In genomic region chrII:8796391-8796790, ce11 we compare ENCODE assay signal across 1 worm cellular context.
A peak's percentile ranks its signal among the peaks of the same experiment; 100 is the strongest.
TF ChIP-seq lines count a peak whose summit lies in the region.

No protein-coding gene starts in this region.

TF ChIP-seq in whole organism, L1 larva, 84 proteins besides CTCF, POLR2A, EP300 and RAD21 (continued from another document):
- TF ChIP-seq xbp-1 (tag; optimal IDR thresholded peaks at IDR 0.05; lab: Kevin White, UChicago) (peak; percentile 61), zag-1 (tag; optimal IDR thresholded peaks at IDR 0.05; lab: Kevin White, UChicago) (no peak), egl-13 (tag; optimal IDR thresholded peaks at IDR 0.05; lab: Kevin White, UChicago) (peak; percentile 90), mef-2 (tag; optimal IDR thresholded peaks at IDR 0.05; lab: Kevin White, UChicago) (no peak), ztf-4 (tag; optimal IDR thresholded peaks at IDR 0.05; lab: Kevin White, UChicago) (peak; percentile 44), rnt-1 (tag; optimal IDR thresholded peaks at IDR 0.05; lab: Kevin White, UChicago) (peak; percentile 51), ceh-8 (GFP tag; optimal IDR thresholded peaks at IDR 0.05; lab: Kevin White, UChicago) (peak; percentile 32), nhr-19 (GFP tag; conservative IDR thresholded peaks at IDR 0.05; lab: Robert Waterston, UW) (peak; percentile 52), mep-1 (tag; optimal IDR thresholded peaks at IDR 0.05; lab: Kevin White, UChicago) (peak; percentile 16), ztf-11 (tag; optimal IDR thresholded peaks at IDR 0.05; lab: Kevin White, UChicago) (peak in 1 of 2 experiments; percentile 4)
TF ChIP-seq in whole organism, L1 larva: peak in this region for 32.
